Fruit fly (Drosophila melanogaster) whole organism, embryonic: ENCODE measurements around the gene Gr63a.
A peak's percentile ranks its signal among the peaks of the same experiment; 100 is the strongest.

Experiments used
- Adf1 ChIP-seq: fragments of 200-800 bp; sonication (Bioruptor generic); IDR thresholded peaks from 2 replicates; pipeline ENCODE4 v1.3.6; 2022; ENCODE audit warnings: missing biosample characterization, missing genetic modification characterization
- Atf6 ChIP-seq: fragments of 200-800 bp; sonication (Bioruptor generic); IDR thresholded peaks from 2 replicates; pipeline ENCODE4 v1.3.6; 2022; ENCODE audit warnings: missing biosample characterization, missing genetic modification characterization
- CG11398 ChIP-seq: fragments of 200-800 bp; sonication (Bioruptor generic); optimal IDR thresholded peaks from 2 replicates; lab custom pipeline; 2016; ENCODE audit warnings: missing biosample characterization, missing genetic modification characterization
- CG13894 ChIP-seq: fragments of 200-800 bp; sonication (Bioruptor generic); optimal IDR thresholded peaks from 3 replicates; lab custom pipeline; 2018; ENCODE audit warnings: missing biosample characterization, mild to moderate bottlenecking, missing genetic modification characterization, moderate library complexity
- CG14441 ChIP-seq: fragments of 200-800 bp; sonication (Bioruptor generic); IDR thresholded peaks from 2 replicates; pipeline ENCODE4 v1.3.6; 2022; ENCODE audit warnings: missing biosample characterization, missing genetic modification characterization
- CG14667 ChIP-seq: fragments of 200-800 bp; sonication (Bioruptor generic); IDR thresholded peaks from 2 replicates; pipeline ENCODE4 v1.3.6; 2022; ENCODE audit warnings: missing biosample characterization, missing genetic modification characterization
- CG18599 ChIP-seq: fragments of 200-800 bp; sonication (Bioruptor generic); optimal IDR thresholded peaks from 3 replicates; lab custom pipeline; 2017; ENCODE audit warnings: missing biosample characterization, missing genetic modification characterization, mild to moderate bottlenecking, moderate library complexity, missing genetic modification reagents
- CG34376 ChIP-seq: fragments of 200-800 bp; sonication (Bioruptor generic); optimal IDR thresholded peaks from 2 replicates; lab custom pipeline; 2018; ENCODE audit warnings: missing biosample characterization, mild to moderate bottlenecking, missing genetic modification characterization
- CG5953 ChIP-seq: fragments of 200-800 bp; sonication (Bioruptor generic); IDR thresholded peaks from 2 replicates; pipeline ENCODE4 v1.3.6; 2022; ENCODE audit warnings: missing biosample characterization, missing genetic modification characterization
- CG8290 ChIP-seq, 3 experiments: fragments of 200-800 bp; sonication (Bioruptor generic); optimal IDR thresholded peaks; 2 replicates each; lab custom pipeline; 2016 to 2019; ENCODE audit warnings: missing biosample characterization in 3 of 3, missing genetic modification characterization in 3 of 3, mild to moderate bottlenecking in 2 of 3, moderate library complexity in 1 of 3
- CG8359 ChIP-seq: fragments of 200-800 bp; sonication (Bioruptor generic); optimal IDR thresholded peaks from 2 replicates; lab custom pipeline; 2017; ENCODE audit warnings: missing biosample characterization, mild to moderate bottlenecking, missing genetic modification characterization, borderline replicate concordance
- CG9797 ChIP-seq: fragments of 200-800 bp; sonication (Bioruptor generic); optimal IDR thresholded peaks from 3 replicates; lab custom pipeline; 2018; ENCODE audit warnings: missing biosample characterization, mild to moderate bottlenecking, missing genetic modification characterization
- Deaf1 ChIP-seq: fragments of 200-800 bp; optimal IDR thresholded peaks from 3 replicates; lab custom pipeline; 2019; ENCODE audit warnings: missing biosample characterization, mild to moderate bottlenecking, missing genetic modification characterization, moderate library complexity
- Fer1 ChIP-seq: fragments of 200-800 bp; sonication (Bioruptor generic); optimal IDR thresholded peaks from 2 replicates; lab custom pipeline; 2017; ENCODE audit warnings: missing biosample characterization, mild to moderate bottlenecking, missing genetic modification characterization
- GATAe ChIP-seq: fragments of 200-800 bp; sonication (Bioruptor generic); conservative IDR thresholded peaks from 2 replicates; pipeline ENCODE4 v1.3.6; 2022; ENCODE audit warnings: missing biosample characterization, missing genetic modification characterization
- HmgZ ChIP-seq: fragments of 200-800 bp; sonication (Bioruptor generic); optimal IDR thresholded peaks from 2 replicates; lab custom pipeline; 2018; ENCODE audit warnings: missing biosample characterization, mild to moderate bottlenecking, missing genetic modification characterization
- Hmr ChIP-seq: fragments of 200-800 bp; sonication (Bioruptor generic); optimal IDR thresholded peaks from 3 replicates; lab custom pipeline; 2017; ENCODE audit warnings: mild to moderate bottlenecking, missing biosample characterization, missing genetic modification reagents, missing genetic modification characterization
- Med ChIP-seq: fragments of 200-800 bp; sonication (Bioruptor generic); peaks from one replicate; lab custom pipeline; 2016; ENCODE audit warnings: missing biosample characterization, missing genetic modification characterization, mild to moderate bottlenecking, inconsistent platforms, moderate library complexity
- Rfx ChIP-seq: fragments of 200-800 bp; sonication (Bioruptor generic); IDR thresholded peaks from 2 replicates; pipeline ENCODE4 v1.3.6; 2022; ENCODE audit warnings: missing biosample characterization, missing genetic modification characterization
- Six4 ChIP-seq: fragments of 200-800 bp; sonication (Bioruptor generic); optimal IDR thresholded peaks from 2 replicates; lab custom pipeline; 2016; ENCODE audit warnings: missing biosample characterization, missing genetic modification characterization
- abd-A ChIP-seq: fragments of 200-800 bp; sonication (Bioruptor generic); optimal IDR thresholded peaks from 3 replicates; lab custom pipeline; 2019; ENCODE audit warnings: missing biosample characterization, mild to moderate bottlenecking, missing genetic modification characterization, moderate library complexity
- al ChIP-seq: fragments of 200-800 bp; sonication (Bioruptor generic); IDR thresholded peaks from 2 replicates; pipeline ENCODE4 v1.3.6; 2022; ENCODE audit warnings: missing biosample characterization, missing genetic modification characterization
- cwo ChIP-seq: fragments of 200-800 bp; sonication (Bioruptor generic); optimal IDR thresholded peaks from 3 replicates; lab custom pipeline; 2017; ENCODE audit warnings: missing biosample characterization, missing genetic modification characterization, mild to moderate bottlenecking, moderate library complexity, missing genetic modification reagents
- disco-r ChIP-seq: fragments of 200-800 bp; sonication (Bioruptor generic); optimal IDR thresholded peaks from 2 replicates; lab custom pipeline; 2016; ENCODE audit warnings: missing biosample characterization, missing genetic modification characterization
- dmrt11E ChIP-seq: fragments of 200-800 bp; sonication (Bioruptor generic); optimal IDR thresholded peaks from 3 replicates; lab custom pipeline; 2018; ENCODE audit warnings: missing biosample characterization, mild to moderate bottlenecking, missing genetic modification characterization, moderate library complexity
- exex ChIP-seq: fragments of 200-800 bp; sonication (Bioruptor generic); optimal IDR thresholded peaks from 4 replicates; lab custom pipeline; 2018; ENCODE audit warnings: missing biosample characterization, mild to moderate bottlenecking, missing genetic modification characterization, moderate library complexity
- grn ChIP-seq: fragments of 200-800 bp; sonication (Bioruptor generic); optimal IDR thresholded peaks from 3 replicates; lab custom pipeline; 2017; ENCODE audit warnings: missing biosample characterization, missing genetic modification characterization
- hkb ChIP-seq, 2 experiments: fragments of 200-800 bp in 1 of 2; fragments of >200 bp in 1 of 2; sonication (Bioruptor generic) in 1 of 2; IDR thresholded peaks in 1 of 2; optimal IDR thresholded peaks in 1 of 2; 2 replicates each; pipeline versions ENCODE4 v1.3.6 to Lab custom; 2017 to 2022; ENCODE audit warnings: missing biosample characterization in 1 of 2, missing genetic modification characterization in 1 of 2
- lab ChIP-seq: fragments of 200-800 bp; sonication (Bioruptor generic); optimal IDR thresholded peaks from 3 replicates; lab custom pipeline; 2017; ENCODE audit warnings: missing biosample characterization, missing genetic modification characterization, mild to moderate bottlenecking, moderate library complexity, missing genetic modification reagents
- mirr ChIP-seq: fragments of 200-800 bp; sonication (Bioruptor generic); optimal IDR thresholded peaks from 3 replicates; lab custom pipeline; 2018; ENCODE audit warnings: missing biosample characterization, mild to moderate bottlenecking, missing genetic modification characterization
- pb ChIP-seq: fragments of 200-800 bp; sonication (Bioruptor generic); optimal IDR thresholded peaks from 3 replicates; lab custom pipeline; 2016; ENCODE audit warnings: missing biosample characterization, missing genetic modification characterization
- schlank ChIP-seq: fragments of 200-800 bp; sonication (Bioruptor generic); optimal IDR thresholded peaks from 2 replicates; lab custom pipeline; 2018; ENCODE audit warnings: missing biosample characterization, mild to moderate bottlenecking, missing genetic modification characterization
- scrt ChIP-seq: fragments of 200-800 bp; sonication (Bioruptor generic); optimal IDR thresholded peaks from 2 replicates; lab custom pipeline; 2018; ENCODE audit warnings: missing biosample characterization, mild to moderate bottlenecking, missing genetic modification characterization, moderate library complexity
- sd ChIP-seq: fragments of 200-800 bp; sonication (Bioruptor generic); optimal IDR thresholded peaks from 3 replicates; lab custom pipeline; 2018; ENCODE audit warnings: missing biosample characterization, mild to moderate bottlenecking, missing genetic modification characterization, moderate library complexity
- sob ChIP-seq: fragments of 200-800 bp; sonication (Bioruptor generic); IDR thresholded peaks from 2 replicates; pipeline ENCODE4 v1.3.6; 2022; ENCODE audit warnings: missing biosample characterization, missing genetic modification characterization
- sug ChIP-seq: fragments of 200-800 bp; optimal IDR thresholded peaks from 2 replicates; lab custom pipeline; 2019; ENCODE audit warnings: missing biosample characterization, mild to moderate bottlenecking, missing genetic modification characterization, moderate library complexity
- zf30C ChIP-seq: fragments of 200-800 bp; sonication (Bioruptor generic); optimal IDR thresholded peaks from 3 replicates; lab custom pipeline; 2018; ENCODE audit warnings: missing biosample characterization, mild to moderate bottlenecking, missing genetic modification characterization

Gr63a gene

dm6 chr3L:3926191-3926765, 29.9 kb upstream of the Gr63a start (continued):
- no peak for TF ChIP-seq CG14667 (GFP tag; lab: Robert Waterston, UW)
- TF ChIP-seq, all 482 proteins: peak for 5

dm6 chr3L:3925487-3925886, 29.1 kb upstream of the Gr63a start:
- peak; percentile 60 for TF ChIP-seq CG34376 (GFP tag; lab: Kevin White, UChicago)
- no peak for TF ChIP-seq dmrt11E (tag; lab: Kevin White, UChicago)
- TF ChIP-seq Adf1 (GFP tag; lab: Robert Waterston, UW) = peak; percentile 42; the same call in 1 of the 2 replicates
- peak; percentile 17 for TF ChIP-seq schlank (tag; lab: Kevin White, UChicago)
- TF ChIP-seq CG8290 (GFP tag; optimal IDR thresholded peaks at IDR 0.05; lab: Kevin White, UChicago) = no peak
- TF ChIP-seq CG8290 (tag; optimal IDR thresholded peaks at IDR 0.05; lab: Kevin White, UChicago) = peak in 1 of 2 experiments; percentile 45
- TF ChIP-seq Med (GFP tag; lab: Kevin White, UChicago) = peak; percentile 69
- TF ChIP-seq Deaf1 (tag; lab: Kevin White, UChicago) = peak; percentile 97
- peak; percentile 42; the same call in 1 of the 2 replicates for TF ChIP-seq Atf6 (GFP tag; lab: Robert Waterston, UW)
- no peak for TF ChIP-seq CG14441 (GFP tag; lab: Robert Waterston, UW)
- TF ChIP-seq CG5953 (GFP tag; lab: Robert Waterston, UW) = no peak
- TF ChIP-seq grn (GFP tag; lab: Kevin White, UChicago) = peak; percentile 21
- TF ChIP-seq Fer1 (GFP tag; lab: Kevin White, UChicago) = peak; percentile 8
- peak; percentile 71 for TF ChIP-seq cwo (GFP tag; lab: Kevin White, UChicago)
- no peak for TF ChIP-seq CG8359 (GFP tag; lab: Kevin White, UChicago)
- TF ChIP-seq disco-r (GFP tag; lab: Kevin White, UChicago) = no peak
- TF ChIP-seq al (GFP tag; lab: Robert Waterston, UW) = no peak
- TF ChIP-seq CG11398 = no peak
- TF ChIP-seq Hmr = peak; percentile 54
- TF ChIP-seq exex (tag; lab: Kevin White, UChicago) = peak; percentile 76
- peak; percentile 2 for TF ChIP-seq mirr (GFP tag; lab: Kevin White, UChicago)
- TF ChIP-seq Rfx = peak; percentile 36; the same call in 1 of the 2 replicates
- TF ChIP-seq lab (GFP tag; lab: Kevin White, UChicago) = peak; percentile 41
- peak; percentile 37 for TF ChIP-seq HmgZ (tag; lab: Kevin White, UChicago)
- no peak for TF ChIP-seq scrt
- no peak for TF ChIP-seq pb (GFP tag; lab: Kevin White, UChicago)
- TF ChIP-seq abd-A (tag; lab: Kevin White, UChicago) = peak; percentile 29
- no peak for TF ChIP-seq zf30C (GFP tag; lab: Kevin White, UChicago)
- peak; percentile 83 for TF ChIP-seq sug
- TF ChIP-seq sd (tag; lab: Kevin White, UChicago) = peak; percentile 65
- TF ChIP-seq CG13894 (tag; lab: Kevin White, UChicago) = peak; percentile 77
- TF ChIP-seq Six4 (GFP tag; lab: Kevin White, UChicago) = no peak
- no peak for TF ChIP-seq CG9797 (GFP tag; lab: Kevin White, UChicago)
- TF ChIP-seq GATAe (GFP tag; lab: Robert Waterston, UW) = 0 out of 2 replicates have a peak, but pooled peaks have one; percentile 22
- TF ChIP-seq sob (GFP tag; lab: Robert Waterston, UW) = 0 out of 2 replicates have a peak, but pooled peaks have one; percentile 9
- TF ChIP-seq CG18599 (GFP tag; lab: Kevin White, UChicago) = peak; percentile 17
- no peak for TF ChIP-seq hkb (optimal IDR thresholded peaks at IDR 0.05; lab: Kevin White, UChicago)
- TF ChIP-seq hkb (GFP tag; IDR thresholded peaks at IDR 0.05; lab: Robert Waterston, UW) = no peak
